Fruit fly (Drosophila melanogaster) whole organism, embryonic: ENCODE measurements around the gene Mpc1.

Experiments
- Abd-B ChIP-seq: fragments of 200-800 bp; sonication (Bioruptor generic); optimal IDR thresholded peaks from 2 replicates; lab custom pipeline; 2018; ENCODE audit warnings: missing biosample characterization, mild to moderate bottlenecking, missing genetic modification characterization, moderate library complexity
- BEAF-32 ChIP-seq: fragments of 200-800 bp; sonication (Bioruptor generic); optimal IDR thresholded peaks from 3 replicates; lab custom pipeline; 2017; ENCODE audit warnings: missing biosample characterization, missing genetic modification characterization, mild to moderate bottlenecking, moderate library complexity, missing genetic modification reagents
- Bteb2 ChIP-seq: fragments of 200-800 bp; sonication (Bioruptor generic); optimal IDR thresholded peaks from 2 replicates; lab custom pipeline; 2016; ENCODE audit warnings: missing biosample characterization, missing genetic modification characterization
- CG10274 ChIP-seq: fragments of 200-800 bp; sonication (Bioruptor generic); optimal IDR thresholded peaks from 3 replicates; lab custom pipeline; 2017; ENCODE audit warnings: missing biosample characterization, mild to moderate bottlenecking, missing genetic modification characterization
- CG11247 ChIP-seq: fragments of 200-800 bp; sonication (Bioruptor generic); IDR thresholded peaks from 2 replicates; pipeline ENCODE4 v1.3.6; 2022; ENCODE audit warnings: missing biosample characterization, missing genetic modification characterization
- CG11456 ChIP-seq: fragments of 200-800 bp; sonication (Bioruptor generic); IDR thresholded peaks from 3 replicates; pipeline ENCODE4 v1.3.6; 2022; ENCODE audit warnings: missing biosample characterization, missing genetic modification characterization
- CG14441 ChIP-seq: fragments of 200-800 bp; sonication (Bioruptor generic); IDR thresholded peaks from 2 replicates; pipeline ENCODE4 v1.3.6; 2022; ENCODE audit warnings: missing biosample characterization, missing genetic modification characterization
- CG1529 ChIP-seq: fragments of 200-800 bp; sonication (Bioruptor generic); optimal IDR thresholded peaks from 3 replicates; lab custom pipeline; 2018; ENCODE audit warnings: missing biosample characterization, missing genetic modification characterization
- CG15696 ChIP-seq: fragments of 200-800 bp; sonication (Bioruptor generic); optimal IDR thresholded peaks from 2 replicates; lab custom pipeline; 2019; ENCODE audit warnings: missing biosample characterization, mild to moderate bottlenecking, missing genetic modification characterization, moderate library complexity
- CG3407 ChIP-seq: fragments of 200-800 bp; sonication (Bioruptor generic); optimal IDR thresholded peaks from 2 replicates; lab custom pipeline; 2018; ENCODE audit warnings: missing biosample characterization, mild to moderate bottlenecking, missing genetic modification characterization
- CG6791 ChIP-seq: fragments of 200-800 bp; sonication (Bioruptor generic); IDR thresholded peaks from 3 replicates; pipeline ENCODE4 v1.3.6; 2022; ENCODE audit warnings: missing biosample characterization, missing genetic modification characterization; ENCODE audit not compliant: partially characterized antibody
- CG7271 ChIP-seq: fragments of 200-800 bp; sonication (Bioruptor generic); optimal IDR thresholded peaks from 2 replicates; lab custom pipeline; 2018; ENCODE audit warnings: missing biosample characterization, mild to moderate bottlenecking, missing genetic modification characterization, moderate library complexity
- CG8290 ChIP-seq, 3 experiments: fragments of 200-800 bp; sonication (Bioruptor generic); optimal IDR thresholded peaks; 2 replicates each; lab custom pipeline; 2016 to 2019; ENCODE audit warnings: missing biosample characterization in 3 of 3, missing genetic modification characterization in 3 of 3, mild to moderate bottlenecking in 2 of 3, moderate library complexity in 1 of 3
- CG8478 ChIP-seq: fragments of >200 bp; optimal IDR thresholded peaks from 2 replicates; lab custom pipeline; 2018
- CG9215 ChIP-seq: fragments of 200-800 bp; sonication (Bioruptor generic); IDR thresholded peaks from 2 replicates; pipeline ENCODE4 v1.3.6; 2022; ENCODE audit warnings: missing biosample characterization, missing genetic modification characterization
- CTCF ChIP-seq: fragments of 200-800 bp; sonication (Bioruptor generic); optimal IDR thresholded peaks from 2 replicates; lab custom pipeline; 2017; ENCODE audit warnings: missing biosample characterization, mild to moderate bottlenecking, missing genetic modification characterization, moderate library complexity
- Dbx ChIP-seq: fragments of 200-800 bp; sonication (Bioruptor generic); IDR thresholded peaks from 3 replicates; pipeline ENCODE4 v1.3.6; 2022; ENCODE audit warnings: missing biosample characterization, missing genetic modification characterization
- Eip74EF ChIP-seq, 2 experiments: fragments of 200-800 bp in 1 of 2; fragments of >200 bp in 1 of 2; sonication (Bioruptor generic) in 1 of 2; optimal IDR thresholded peaks; 2 replicates each; lab custom pipeline; 2017 to 2019; ENCODE audit warnings: missing biosample characterization in 2 of 2, missing genetic modification characterization in 2 of 2, mild to moderate bottlenecking in 1 of 2, moderate library complexity in 1 of 2
- HHEX ChIP-seq: fragments of 200-800 bp; sonication (Bioruptor generic); optimal IDR thresholded peaks from 3 replicates; lab custom pipeline; 2017; ENCODE audit warnings: missing biosample characterization, mild to moderate bottlenecking, missing genetic modification characterization, missing genetic modification reagents
- Hand ChIP-seq: fragments of 200-800 bp; sonication (Bioruptor generic); optimal IDR thresholded peaks from 2 replicates; lab custom pipeline; 2017; ENCODE audit warnings: mild to moderate bottlenecking, missing biosample characterization, missing genetic modification reagents, missing genetic modification characterization
- Hmr ChIP-seq: fragments of 200-800 bp; sonication (Bioruptor generic); optimal IDR thresholded peaks from 3 replicates; lab custom pipeline; 2017; ENCODE audit warnings: mild to moderate bottlenecking, missing biosample characterization, missing genetic modification reagents, missing genetic modification characterization
- Hr51 ChIP-seq, 2 experiments: fragments of 200-800 bp; sonication (Bioruptor generic); optimal IDR thresholded peaks; 2 replicates in 1 of 2; 3 replicates in 1 of 2; lab custom pipeline; 2016 to 2018; ENCODE audit warnings: missing biosample characterization in 2 of 2, missing genetic modification characterization in 2 of 2, mild to moderate bottlenecking in 1 of 2, moderate library complexity in 1 of 2
- Kr ChIP-seq: fragments of 200-800 bp; sonication (Bioruptor generic); optimal IDR thresholded peaks from 2 replicates; lab custom pipeline; 2017; ENCODE audit warnings: missing biosample characterization, mild to moderate bottlenecking, missing genetic modification characterization
- MESR4 ChIP-seq: fragments of 200-800 bp; sonication (Bioruptor generic); optimal IDR thresholded peaks from 2 replicates; lab custom pipeline; 2018; ENCODE audit warnings: missing biosample characterization, mild to moderate bottlenecking, missing genetic modification characterization, moderate library complexity
- NC2α ChIP-seq: fragments of 200-800 bp; sonication (Bioruptor generic); optimal IDR thresholded peaks from 2 replicates; lab custom pipeline; 2016; ENCODE audit warnings: missing biosample characterization, missing genetic modification characterization
- NFAT ChIP-seq: fragments of 200-800 bp; sonication (Bioruptor generic); IDR thresholded peaks from 2 replicates; pipeline ENCODE4 v1.3.6; 2022; ENCODE audit warnings: missing biosample characterization, missing genetic modification characterization
- Neu2 ChIP-seq: fragments of 200-800 bp; sonication (Bioruptor generic); optimal IDR thresholded peaks from 3 replicates; lab custom pipeline; 2016; ENCODE audit warnings: missing biosample characterization, missing genetic modification characterization, borderline replicate concordance
- Ravus ChIP-seq: fragments of 200-800 bp; sonication (Bioruptor generic); IDR thresholded peaks from 2 replicates; pipeline ENCODE4 v1.3.6; 2022; ENCODE audit warnings: missing biosample characterization, missing genetic modification characterization
- Xrp1 ChIP-seq: fragments of 200-800 bp; sonication (Bioruptor generic); IDR thresholded peaks from 2 replicates; pipeline ENCODE4 v1.3.6; 2022; ENCODE audit warnings: missing biosample characterization, missing genetic modification characterization
- az2 ChIP-seq: fragments of 200-800 bp; sonication (Bioruptor generic); optimal IDR thresholded peaks from 3 replicates; lab custom pipeline; 2016; ENCODE audit warnings: missing biosample characterization, missing genetic modification characterization
- dmrt11E ChIP-seq: fragments of 200-800 bp; sonication (Bioruptor generic); optimal IDR thresholded peaks from 3 replicates; lab custom pipeline; 2018; ENCODE audit warnings: missing biosample characterization, mild to moderate bottlenecking, missing genetic modification characterization, moderate library complexity
- dmrt99B ChIP-seq: fragments of 200-800 bp; sonication (Bioruptor generic); optimal IDR thresholded peaks from 2 replicates; lab custom pipeline; 2018; ENCODE audit warnings: missing biosample characterization, mild to moderate bottlenecking, missing genetic modification characterization, moderate library complexity
- emc ChIP-seq: fragments of 200-800 bp; sonication (Bioruptor generic); optimal IDR thresholded peaks from 2 replicates; lab custom pipeline; 2016; ENCODE audit warnings: missing biosample characterization, missing genetic modification characterization
- eyg ChIP-seq: fragments of 200-800 bp; sonication (Bioruptor generic); optimal IDR thresholded peaks from 3 replicates; lab custom pipeline; 2016; ENCODE audit warnings: missing biosample characterization, missing genetic modification characterization
- gce ChIP-seq: fragments of 200-800 bp; sonication (Bioruptor generic); IDR thresholded peaks from 3 replicates; pipeline ENCODE4 v1.3.6; 2022; ENCODE audit warnings: missing biosample characterization, missing genetic modification characterization
- gem ChIP-seq: fragments of 200-800 bp; sonication (Bioruptor generic); optimal IDR thresholded peaks from 2 replicates; lab custom pipeline; 2019; ENCODE audit warnings: missing biosample characterization, mild to moderate bottlenecking, missing genetic modification characterization, moderate library complexity
- gsb ChIP-seq: fragments of 200-800 bp; sonication (Bioruptor generic); IDR thresholded peaks from 2 replicates; pipeline ENCODE4 v1.3.6; 2022; ENCODE audit warnings: missing biosample characterization, missing genetic modification characterization
- hb ChIP-seq: fragments of 200-800 bp; sonication (Bioruptor generic); IDR thresholded peaks from 3 replicates; pipeline ENCODE4 v1.3.6; 2022; ENCODE audit warnings: missing biosample characterization, missing genetic modification characterization; ENCODE audit not compliant: partially characterized antibody
- insv ChIP-seq, 2 experiments: fragments of 200-800 bp; sonication (Bioruptor generic); optimal IDR thresholded peaks; 3 replicates each; lab custom pipeline; 2016 to 2018; ENCODE audit warnings: missing biosample characterization in 2 of 2, missing genetic modification characterization in 2 of 2
- lab ChIP-seq: fragments of 200-800 bp; sonication (Bioruptor generic); optimal IDR thresholded peaks from 3 replicates; lab custom pipeline; 2017; ENCODE audit warnings: missing biosample characterization, missing genetic modification characterization, mild to moderate bottlenecking, moderate library complexity, missing genetic modification reagents
- mam ChIP-seq: fragments of 200-800 bp; sonication (Bioruptor generic); optimal IDR thresholded peaks from 3 replicates; lab custom pipeline; 2016; ENCODE audit warnings: missing biosample characterization, missing genetic modification characterization
- pnt ChIP-seq: fragments of 200-800 bp; sonication (Bioruptor generic); optimal IDR thresholded peaks from 3 replicates; lab custom pipeline; 2016; ENCODE audit warnings: missing biosample characterization, missing genetic modification characterization
- sd ChIP-seq: fragments of 200-800 bp; sonication (Bioruptor generic); optimal IDR thresholded peaks from 3 replicates; lab custom pipeline; 2018; ENCODE audit warnings: missing biosample characterization, mild to moderate bottlenecking, missing genetic modification characterization, moderate library complexity
- sima ChIP-seq: fragments of 200-800 bp; sonication (Bioruptor generic); optimal IDR thresholded peaks from 2 replicates; lab custom pipeline; 2016; ENCODE audit warnings: missing biosample characterization, missing genetic modification characterization
- sna ChIP-seq: fragments of 200-800 bp; sonication (Bioruptor generic); IDR thresholded peaks from 2 replicates; pipeline ENCODE4 v1.3.6; 2022; ENCODE audit warnings: missing biosample characterization, missing genetic modification characterization; ENCODE audit not compliant: partially characterized antibody
- usp ChIP-seq: fragments of >200 bp; optimal IDR thresholded peaks from 2 replicates; lab custom pipeline; 2017; ENCODE audit warnings: missing biosample characterization, missing genetic modification characterization
- wor ChIP-seq: fragments of 200-800 bp; sonication (Bioruptor generic); IDR thresholded peaks from 2 replicates; pipeline ENCODE4 v1.3.6; 2022; ENCODE audit warnings: missing biosample characterization, missing genetic modification characterization

Gene Mpc1

DNA sequence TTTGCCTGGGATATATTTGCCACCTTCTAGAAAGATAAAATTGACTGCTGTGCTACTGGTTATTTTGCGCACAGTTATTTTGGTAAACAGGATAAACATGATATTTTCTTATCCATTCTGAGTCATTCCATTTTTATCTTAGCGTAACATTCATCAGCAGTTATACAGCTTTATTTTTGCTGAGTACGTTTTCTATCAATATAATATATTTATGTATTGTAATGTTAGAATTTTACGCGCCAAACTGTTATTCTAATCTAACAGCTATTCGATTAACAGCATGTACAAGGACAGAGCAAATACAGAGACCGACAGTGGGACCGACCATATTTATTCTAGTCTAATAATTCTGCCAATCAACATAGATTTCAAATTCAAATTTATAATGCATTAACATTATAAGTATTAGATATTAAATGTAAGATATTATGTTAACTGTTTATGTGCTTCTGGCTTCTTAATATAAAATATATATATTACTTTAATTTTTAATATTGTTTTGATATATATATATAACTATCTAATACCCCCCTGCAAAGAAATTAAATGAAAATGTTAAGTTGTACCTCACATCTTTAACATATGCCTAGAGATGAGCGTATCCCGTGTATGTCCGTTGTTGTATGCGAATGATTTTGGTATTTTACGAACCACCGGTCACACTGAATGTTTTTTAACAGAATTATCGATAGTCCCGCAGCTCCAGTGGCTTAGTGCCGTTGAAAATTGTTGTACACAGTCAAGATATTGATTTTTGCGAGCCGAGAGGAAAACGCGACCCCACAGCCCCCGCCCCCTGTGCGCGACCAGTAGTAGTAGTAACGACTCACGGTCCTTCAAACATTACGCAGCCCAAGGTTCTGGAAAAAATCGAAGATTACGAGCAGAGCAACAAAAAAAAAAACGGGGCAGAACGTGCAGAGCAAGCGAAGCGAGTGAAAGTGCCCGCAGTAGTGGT is 22.3 kb downstream of the Mpc1 start, which contains the start of gene EndoA (continued):
- no peak for TF ChIP-seq eyg (GFP tag; lab: Kevin White, UChicago)
- TF ChIP-seq wor, result no peak
- peak; percentile 24; the same call in 1 of the 2 replicates for TF ChIP-seq NFAT
- TF ChIP-seq Neu2 (GFP tag; lab: Kevin White, UChicago), result no peak
- TF ChIP-seq NC2α, result no peak
- TF ChIP-seq hb, result peak; percentile 68; the same call in 2 of the 3 replicates
- 0 out of 3 replicates have a peak, but pooled peaks have one; percentile 52 for TF ChIP-seq Dbx (GFP tag; lab: Robert Waterston, UW)
- TF ChIP-seq CG6791 (GFP tag; lab: Robert Waterston, UW), result peak; percentile 59; the same call in 2 of the 3 replicates
- no peak for TF ChIP-seq CG8290 (GFP tag; optimal IDR thresholded peaks at IDR 0.05; lab: Kevin White, UChicago)
- peak in 1 of 2 experiments; percentile 63 for TF ChIP-seq CG8290 (tag; optimal IDR thresholded peaks at IDR 0.05; lab: Kevin White, UChicago)
- TF ChIP-seq sd (tag; lab: Kevin White, UChicago), result peak; percentile 36
- TF ChIP-seq Hmr, result peak; percentile 78
- no peak for TF ChIP-seq Eip74EF (GFP tag; optimal IDR thresholded peaks at IDR 0.05; lab: Kevin White, UChicago)
- peak; percentile 16 for TF ChIP-seq CTCF (GFP tag; lab: Kevin White, UChicago)
- no peak for TF ChIP-seq CG10274 (GFP tag; lab: Kevin White, UChicago)
- no peak for TF ChIP-seq gce (GFP tag; lab: Robert Waterston, UW)
- no peak for TF ChIP-seq emc (GFP tag; lab: Kevin White, UChicago)
- TF ChIP-seq pnt (GFP tag; lab: Kevin White, UChicago), result no peak
- peak; percentile 75 for TF ChIP-seq gem (tag; lab: Kevin White, UChicago)
- TF ChIP-seq MESR4 (GFP tag; lab: Kevin White, UChicago), result peak; percentile 95
- peak; percentile 45 for TF ChIP-seq CG15696 (tag; lab: Kevin White, UChicago)
- TF ChIP-seq Hand (GFP tag; lab: Kevin White, UChicago), result no peak
- TF ChIP-seq CG7271, result no peak
- TF ChIP-seq sima (GFP tag; lab: Kevin White, UChicago), result no peak
- peak; percentile 67 for TF ChIP-seq CG14441 (GFP tag; lab: Robert Waterston, UW)
- TF ChIP-seq HHEX (GFP tag; lab: Kevin White, UChicago), result no peak
- no peak for TF ChIP-seq CG11247 (GFP tag; lab: Robert Waterston, UW)
- TF ChIP-seq Kr (GFP tag; lab: Kevin White, UChicago), result no peak
- 0 out of 2 replicates have a peak, but pooled peaks have one; percentile 7 for TF ChIP-seq CG9215 (GFP tag; lab: Robert Waterston, UW)
- TF ChIP-seq CG8478, result no peak
- peak; percentile 4; the same call in 1 of the 3 replicates for TF ChIP-seq CG11456 (GFP tag; lab: Robert Waterston, UW)
- TF ChIP-seq Bteb2 (GFP tag; lab: Kevin White, UChicago), result no peak
- peak; percentile 78 for TF ChIP-seq Xrp1
- TF ChIP-seq Ravus (GFP tag; lab: Robert Waterston, UW), result no peak
- no peak for TF ChIP-seq Abd-B (GFP tag; lab: Kevin White, UChicago)
- TF ChIP-seq CG3407 (GFP tag; lab: Kevin White, UChicago), result peak; percentile 5
- TF ChIP-seq Hr51 (GFP tag; optimal IDR thresholded peaks at IDR 0.05; lab: Kevin White, UChicago), result peak; percentile 3 to 59
- TF ChIP-seq dmrt99B, result peak; percentile 52
- 0 out of 2 replicates have a peak, but pooled peaks have one; percentile 19 for TF ChIP-seq gsb (GFP tag; lab: Robert Waterston, UW)
- TF ChIP-seq dmrt11E (tag; lab: Kevin White, UChicago), result peak; percentile 45
- peak; percentile 53 for TF ChIP-seq lab
- TF ChIP-seq BEAF-32, result peak; percentile 87
- TF ChIP-seq insv (GFP tag; optimal IDR thresholded peaks at IDR 0.05; lab: Kevin White, UChicago), result no peak
- peak; percentile 8 for TF ChIP-seq mam (GFP tag; lab: Kevin White, UChicago)
- TF ChIP-seq az2 (GFP tag; lab: Kevin White, UChicago), result peak; percentile 22
- TF ChIP-seq CG1529, result no peak
- peak; percentile 67 for TF ChIP-seq sna
- TF ChIP-seq usp (GFP tag; lab: Kevin White, UChicago), result no peak
